Worm (Caenorhabditis elegans) whole organism, L1 larva: ENCODE measurements around the gene cdc-50.B.

Experiments
- C04F5.9 ChIP-seq: sonication (generic microtip); optimal IDR thresholded peaks from 2 replicates; lab custom pipeline; 2016; ENCODE audit warnings: missing genetic modification characterization, missing compliant biosample characterization
- C16A3.4 ChIP-seq: fragments of 150-350 bp; optimal IDR thresholded peaks from 2 replicates; lab custom pipeline; 2014; ENCODE audit warnings: missing biosample characterization, missing genetic modification characterization
- Y116A8C.19 ChIP-seq: sonication (generic microtip); optimal IDR thresholded peaks from 2 replicates; lab custom pipeline; 2016; ENCODE audit warnings: missing compliant biosample characterization, missing genetic modification characterization, borderline replicate concordance
- aha-1 ChIP-seq: fragments of 150-350 bp; optimal IDR thresholded peaks from 2 replicates; lab custom pipeline; 2014; ENCODE audit warnings: missing biosample characterization, missing genetic modification characterization
- alr-1 ChIP-seq: fragments of 200-800 bp; sonication (Bioruptor generic); optimal IDR thresholded peaks from 2 replicates; lab custom pipeline; 2018; ENCODE audit warnings: borderline replicate concordance, mild to moderate bottlenecking, missing genetic modification characterization, missing compliant biosample characterization
- ceh-8 ChIP-seq: fragments of 200-800 bp; sonication (Bioruptor generic); optimal IDR thresholded peaks from 2 replicates; lab custom pipeline; 2018; ENCODE audit warnings: mild to moderate bottlenecking, missing genetic modification characterization, moderate library complexity, missing compliant biosample characterization
- ceh-88 ChIP-seq: fragments of 200-800 bp; sonication (Bioruptor generic); IDR thresholded peaks from 2 replicates; pipeline ENCODE4 v1.3.6; 2022; ENCODE audit warnings: missing genetic modification characterization, missing compliant biosample characterization
- ceh-90 ChIP-seq: sonication (generic microtip); optimal IDR thresholded peaks from 2 replicates; lab custom pipeline; 2016; ENCODE audit warnings: missing genetic modification characterization, missing compliant biosample characterization
- dpl-1 ChIP-seq, 3 experiments: fragments of 150-350 bp in 2 of 3; sonication (generic microtip) in 1 of 3; optimal IDR thresholded peaks; 2 replicates each; lab custom pipeline; 2014 to 2017; ENCODE audit warnings: missing biosample characterization in 3 of 3, missing genetic modification characterization in 3 of 3, missing genetic modification reagents in 3 of 3
- dsc-1 ChIP-seq: sonication (generic microtip); optimal IDR thresholded peaks from 2 replicates; lab custom pipeline; 2016; ENCODE audit warnings: mild to moderate bottlenecking, missing genetic modification characterization, missing compliant biosample characterization
- efl-1 ChIP-seq, 4 experiments: fragments of 150-350 bp; optimal IDR thresholded peaks in 3 of 4; peaks in 1 of 4; 1 replicate in 1 of 4; 2 replicates in 3 of 4; lab custom pipeline; 2014; ENCODE audit warnings: missing biosample characterization in 2 of 4, missing genetic modification characterization in 2 of 4, missing genetic modification reagents in 2 of 4
- efl-3 ChIP-seq: fragments of 200-800 bp; sonication (Bioruptor generic); optimal IDR thresholded peaks from 2 replicates; lab custom pipeline; 2018; ENCODE audit warnings: mild to moderate bottlenecking, missing genetic modification characterization, missing compliant biosample characterization
- egl-27 ChIP-seq, 2 experiments: fragments of 150-350 bp in 1 of 2; sonication (generic microtip); optimal IDR thresholded peaks; 3 replicates each; lab custom pipeline; 2017 to 2018; ENCODE audit warnings: missing biosample characterization in 2 of 2, missing genetic modification characterization in 2 of 2, missing genetic modification reagents in 2 of 2
- ets-5 ChIP-seq: fragments of 200-800 bp; sonication (Bioruptor generic); IDR thresholded peaks from 2 replicates; pipeline ENCODE4 v1.3.6; 2022; ENCODE audit warnings: missing genetic modification characterization, missing compliant biosample characterization
- fkh-10 ChIP-seq: sonication (generic microtip); optimal IDR thresholded peaks from 2 replicates; lab custom pipeline; 2017; ENCODE audit warnings: missing biosample characterization, missing genetic modification reagents, missing genetic modification characterization
- fkh-8 ChIP-seq: sonication (generic microtip); optimal IDR thresholded peaks from 2 replicates; lab custom pipeline; 2016; ENCODE audit warnings: mild to moderate bottlenecking, missing genetic modification characterization, missing compliant biosample characterization
- fos-1 ChIP-seq: fragments of 150-350 bp; optimal IDR thresholded peaks from 2 replicates; lab custom pipeline; 2014; ENCODE audit warnings: missing biosample characterization, missing genetic modification characterization
- hlh-17 ChIP-seq: fragments of 200-800 bp; sonication (Bioruptor generic); optimal IDR thresholded peaks from 2 replicates; lab custom pipeline; 2018; ENCODE audit warnings: missing genetic modification characterization, mild to moderate bottlenecking, missing compliant biosample characterization, moderate library complexity, borderline replicate concordance
- hlh-4 ChIP-seq: sonication (generic microtip); optimal IDR thresholded peaks from 2 replicates; lab custom pipeline; 2016; ENCODE audit warnings: mild to moderate bottlenecking, missing genetic modification characterization, missing compliant biosample characterization
- irx-1 ChIP-seq: sonication (generic microtip); optimal IDR thresholded peaks from 2 replicates; lab custom pipeline; 2016; ENCODE audit warnings: missing genetic modification characterization, missing compliant biosample characterization
- lin-13 ChIP-seq: fragments of 150-350 bp; optimal IDR thresholded peaks from 2 replicates; lab custom pipeline; 2014; ENCODE audit warnings: missing biosample characterization, missing genetic modification reagents, missing genetic modification characterization
- lin-15B ChIP-seq: fragments of 150-350 bp; sonication (generic microtip); optimal IDR thresholded peaks from 3 replicates; lab custom pipeline; 2014; ENCODE audit warnings: missing biosample characterization, missing genetic modification characterization
- lin-35 ChIP-seq, 2 experiments: fragments of 150-350 bp; optimal IDR thresholded peaks; 2 replicates each; lab custom pipeline; 2014; ENCODE audit warnings: missing biosample characterization in 2 of 2, missing genetic modification characterization in 2 of 2, missing genetic modification reagents in 2 of 2
- lin-39 ChIP-seq: fragments of 150-350 bp; optimal IDR thresholded peaks from 2 replicates; lab custom pipeline; 2014; ENCODE audit warnings: missing biosample characterization, missing genetic modification reagents, missing genetic modification characterization
- lir-3 ChIP-seq: sonication (generic microtip); optimal IDR thresholded peaks from 2 replicates; lab custom pipeline; 2016; ENCODE audit warnings: mild to moderate bottlenecking, missing genetic modification characterization, moderate library complexity, missing compliant biosample characterization; ENCODE audit not compliant: poor library complexity
- mab-9 ChIP-seq: fragments of 200-800 bp; sonication (Bioruptor generic); IDR thresholded peaks from 2 replicates; pipeline ENCODE4 v1.3.6; 2022; ENCODE audit warnings: missing genetic modification reagents, missing genetic modification characterization, missing compliant biosample characterization
- mep-1 ChIP-seq: fragments of 150-350 bp; optimal IDR thresholded peaks from 2 replicates; lab custom pipeline; 2014; ENCODE audit warnings: missing biosample characterization, missing genetic modification characterization
- nhr-12 ChIP-seq: sonication (generic microtip); optimal IDR thresholded peaks from 2 replicates; lab custom pipeline; 2017; ENCODE audit warnings: missing biosample characterization, missing genetic modification characterization
- nhr-20 ChIP-seq: sonication (generic microtip); optimal IDR thresholded peaks from 2 replicates; lab custom pipeline; 2016; ENCODE audit warnings: mild to moderate bottlenecking, missing genetic modification characterization, missing compliant biosample characterization
- nhr-237 ChIP-seq: fragments of 150-350 bp; optimal IDR thresholded peaks from 2 replicates; lab custom pipeline; 2014; ENCODE audit warnings: missing biosample characterization, missing genetic modification characterization
- nhr-47 ChIP-seq: sonication (generic microtip); optimal IDR thresholded peaks from 2 replicates; lab custom pipeline; 2016; ENCODE audit warnings: mild to moderate bottlenecking, missing genetic modification characterization, moderate library complexity, missing compliant biosample characterization
- nhr-71 ChIP-seq: sonication (generic microtip); optimal IDR thresholded peaks from 2 replicates; lab custom pipeline; 2016; ENCODE audit warnings: mild to moderate bottlenecking, missing genetic modification characterization, moderate library complexity, missing compliant biosample characterization
- nhr-76 ChIP-seq: sonication (generic microtip); optimal IDR thresholded peaks from 2 replicates; lab custom pipeline; 2017; ENCODE audit warnings: missing biosample characterization, missing genetic modification characterization
- nhr-77 ChIP-seq: fragments of 150-350 bp; optimal IDR thresholded peaks from 2 replicates; lab custom pipeline; 2014; ENCODE audit warnings: missing biosample characterization, missing genetic modification characterization
- nhr-85 ChIP-seq: sonication (generic microtip); peaks from one replicate; lab custom pipeline; 2016; ENCODE audit warnings: missing genetic modification characterization, inconsistent platforms, missing compliant biosample characterization
- nhr-90 ChIP-seq: sonication (generic microtip); optimal IDR thresholded peaks from 2 replicates; lab custom pipeline; 2016; ENCODE audit warnings: mild to moderate bottlenecking, missing genetic modification characterization, missing compliant biosample characterization; ENCODE audit not compliant: poor library complexity
- pax-3 ChIP-seq: fragments of 200-800 bp; sonication (Bioruptor generic); optimal IDR thresholded peaks from 2 replicates; lab custom pipeline; 2018; ENCODE audit warnings: mild to moderate bottlenecking, missing genetic modification characterization, moderate library complexity, missing compliant biosample characterization
- pqm-1 ChIP-seq: sonication (generic microtip); optimal IDR thresholded peaks from 3 replicates; lab custom pipeline; 2017; ENCODE audit warnings: missing biosample characterization, missing genetic modification characterization
- rnt-1 ChIP-seq: sonication (generic microtip); optimal IDR thresholded peaks from 2 replicates; lab custom pipeline; 2016; ENCODE audit warnings: mild to moderate bottlenecking, missing genetic modification characterization, moderate library complexity, missing compliant biosample characterization
- snu-23 ChIP-seq: sonication (generic microtip); optimal IDR thresholded peaks from 2 replicates; lab custom pipeline; 2016; ENCODE audit warnings: missing genetic modification characterization, missing compliant biosample characterization
- sox-4 ChIP-seq: sonication (generic microtip); optimal IDR thresholded peaks from 2 replicates; lab custom pipeline; 2016; ENCODE audit warnings: missing genetic modification characterization, missing compliant biosample characterization
- sup-37 ChIP-seq: fragments of 200-800 bp; sonication (Bioruptor generic); optimal IDR thresholded peaks from 2 replicates; lab custom pipeline; 2018; ENCODE audit warnings: mild to moderate bottlenecking, missing genetic modification characterization, missing compliant biosample characterization
- swsn-7 ChIP-seq: sonication (generic microtip); optimal IDR thresholded peaks from 2 replicates; lab custom pipeline; 2016; ENCODE audit warnings: missing genetic modification characterization, missing compliant biosample characterization
- tbx-2 ChIP-seq: sonication (generic microtip); optimal IDR thresholded peaks from 2 replicates; lab custom pipeline; 2016; ENCODE audit warnings: missing genetic modification characterization, missing compliant biosample characterization
- unc-30 ChIP-seq: sonication (generic microtip); optimal IDR thresholded peaks from 2 replicates; lab custom pipeline; 2017; ENCODE audit warnings: missing biosample characterization, missing genetic modification characterization
- unc-62 ChIP-seq: fragments of 150-350 bp; optimal IDR thresholded peaks from 2 replicates; lab custom pipeline; 2014; ENCODE audit warnings: missing biosample characterization, missing genetic modification reagents, missing genetic modification characterization
- unc-98 ChIP-seq: fragments of 200-800 bp; sonication (Bioruptor generic); IDR thresholded peaks from 2 replicates; pipeline ENCODE4 v1.3.6; 2022; ENCODE audit warnings: missing genetic modification characterization, missing compliant biosample characterization
- xbp-1 ChIP-seq: sonication (generic microtip); optimal IDR thresholded peaks from 2 replicates; lab custom pipeline; 2016; ENCODE audit warnings: missing genetic modification characterization, missing compliant biosample characterization
- zag-1 ChIP-seq: fragments of 150-350 bp; optimal IDR thresholded peaks from 2 replicates; lab custom pipeline; 2014; ENCODE audit warnings: missing biosample characterization, missing genetic modification characterization
- zip-4 ChIP-seq: fragments of 200-800 bp; sonication (Bioruptor generic); optimal IDR thresholded peaks from 2 replicates; lab custom pipeline; 2018; ENCODE audit warnings: mild to moderate bottlenecking, missing genetic modification characterization, moderate library complexity, missing compliant biosample characterization

Gene cdc-50.B

DNA sequence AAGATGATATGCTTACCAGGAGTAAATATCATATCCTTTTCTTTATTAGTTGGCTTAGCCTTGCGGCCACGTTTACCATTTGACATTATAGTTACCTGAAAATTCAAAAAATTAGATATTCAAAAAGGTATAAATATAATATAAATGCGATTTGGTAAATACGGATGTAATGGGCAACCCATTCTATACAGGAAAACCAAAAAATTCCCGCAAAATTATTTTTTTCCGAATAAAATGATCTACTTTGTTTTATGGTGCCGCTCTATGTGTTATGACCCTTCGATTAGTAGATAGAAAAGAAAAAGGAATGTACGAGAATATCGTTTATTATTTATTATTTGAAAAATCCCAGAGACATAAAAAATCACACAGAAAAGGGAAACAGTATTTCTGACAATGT, 9.9 kb upstream of the cdc-50.B start, which contains the start of gene elli-1:
TSS of gene elli-1 (minus strand) at position 101 of the 400 bp plus-strand sequence.
- TF ChIP-seq efl-1 (optimal IDR thresholded peaks at IDR 0.05; lab: Kevin White, UChicago) (no peak), efl-1 (GFP tag; optimal IDR thresholded peaks at IDR 0.05 in 1 of 2; lab: Kevin White, UChicago) (peak in 1 of 2 experiments; percentile 28), nhr-237 (tag; lab: Kevin White, UChicago) (no peak)

DNA sequence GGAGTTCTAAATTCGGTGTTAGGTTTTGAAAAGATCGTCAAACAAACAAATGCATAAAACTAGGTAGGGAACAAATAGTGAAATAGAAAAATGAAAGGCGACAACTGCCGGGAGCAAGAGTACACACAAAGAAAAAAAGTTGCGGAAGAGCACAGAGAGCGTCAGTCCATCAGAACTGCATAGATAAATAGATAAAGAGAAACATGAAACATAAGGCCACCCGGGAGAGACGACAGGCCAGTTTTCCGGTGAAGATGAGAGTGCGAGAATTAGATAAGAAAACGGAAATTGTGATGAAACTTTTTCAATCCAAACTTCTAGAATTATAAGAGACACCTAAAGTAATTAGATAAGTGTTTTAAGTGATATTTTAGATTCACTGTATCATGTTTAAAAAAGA, 6.9 kb upstream of the cdc-50.B start:
- TF ChIP-seq irx-1 (tag; lab: Kevin White, UChicago) (no peak), fkh-10 (GFP tag; lab: Kevin White, UChicago) (no peak), nhr-12 (tag; lab: Kevin White, UChicago) (no peak), lin-35 (GFP tag; optimal IDR thresholded peaks at IDR 0.05; lab: Kevin White, UChicago) (peak in 1 of 2 experiments; percentile 22), xbp-1 (tag; lab: Kevin White, UChicago) (no peak), nhr-90 (tag; lab: Kevin White, UChicago) (no peak), zip-4 (GFP tag; lab: Kevin White, UChicago) (no peak), ceh-88 (GFP tag; lab: Robert Waterston, UW) (no peak), aha-1 (tag; lab: Kevin White, UChicago) (no peak), unc-30 (no peak), sup-37 (GFP tag; lab: Kevin White, UChicago) (no peak), C16A3.4 (tag; lab: Kevin White, UChicago) (peak; percentile 1), snu-23 (GFP tag; lab: Kevin White, UChicago) (peak; percentile 25), lin-39 (tag; lab: Kevin White, UChicago) (no peak), nhr-85 (tag; lab: Kevin White, UChicago) (no peak), nhr-77 (no peak), hlh-17 (no peak), nhr-71 (tag; lab: Kevin White, UChicago) (peak; percentile 51), alr-1 (tag; lab: Kevin White, UChicago) (no peak), ceh-90 (tag; lab: Kevin White, UChicago) (no peak), nhr-47 (tag; lab: Kevin White, UChicago) (no peak), mab-9 (GFP tag; lab: Robert Waterston, UW) (no peak), C04F5.9 (no peak), pqm-1 (peak; percentile 82), nhr-20 (tag; lab: Kevin White, UChicago) (peak; percentile 24), zag-1 (no peak), dpl-1 (GFP tag; optimal IDR thresholded peaks at IDR 0.05; lab: Kevin White, UChicago) (no peak), lir-3 (tag; lab: Kevin White, UChicago) (no peak), sox-4 (tag; lab: Kevin White, UChicago) (no peak), rnt-1 (tag; lab: Kevin White, UChicago) (peak; percentile 33), unc-98 (no peak), hlh-4 (tag; lab: Kevin White, UChicago) (no peak), dsc-1 (tag; lab: Kevin White, UChicago) (no peak), efl-1 (optimal IDR thresholded peaks at IDR 0.05; lab: Kevin White, UChicago) (peak in 1 of 2 experiments; percentile 12), efl-1 (GFP tag; optimal IDR thresholded peaks at IDR 0.05 in 1 of 2; lab: Kevin White, UChicago) (no peak), efl-3 (GFP tag; lab: Kevin White, UChicago) (no peak), fkh-8 (tag; lab: Kevin White, UChicago) (no peak), ets-5 (GFP tag; lab: Robert Waterston, UW) (no peak), egl-27 (tag; optimal IDR thresholded peaks at IDR 0.05; lab: Kevin White, UChicago) (no peak), mep-1 (tag; lab: Kevin White, UChicago) (no peak), lin-13 (GFP tag; lab: Kevin White, UChicago) (no peak), fos-1 (tag; lab: Kevin White, UChicago) (no peak), lin-15B (tag; lab: Kevin White, UChicago) (no peak), nhr-237 (tag; lab: Kevin White, UChicago) (no peak), pax-3 (tag; lab: Kevin White, UChicago) (no peak), nhr-76 (tag; lab: Kevin White, UChicago) (no peak), ceh-8 (GFP tag; lab: Kevin White, UChicago) (no peak), tbx-2 (no peak), Y116A8C.19 (tag; lab: Kevin White, UChicago) (no peak), unc-62 (GFP tag; lab: Kevin White, UChicago) (no peak), swsn-7 (tag; lab: Kevin White, UChicago) (peak; percentile 5)
